Fruit fly (Drosophila melanogaster): Measurements from ENCODE around the gene CG14610.

dm6 chr3R:7109760-7110303 lies 34.3 kb downstream of the CG14610 start:
- TF ChIP-seq CTCF (optimal IDR thresholded peaks at IDR 0.05) (no peak), CG8478 (optimal IDR thresholded peaks at IDR 0.05) (no peak)
